Fruit fly (Drosophila melanogaster) S2 (cell line): Measurements from ENCODE around the gene Rab8.

Experiments
- CG8478 ChIP-seq: fragments of >200 bp; optimal IDR thresholded peaks from 2 replicates; lab custom pipeline; 2018
- CTCF ChIP-seq, 2 experiments: fragments of >200 bp; optimal IDR thresholded peaks; 2 replicates each; lab custom pipeline; 2018

- TF ChIP-seq CG8478 (lab: Kevin White, UChicago) (no peak), CTCF (optimal IDR thresholded peaks at IDR 0.05; lab: Kevin White, UChicago) (no peak)
Observed at dm6 chr3L:19908201-19909127, 37.6 kb upstream of the Rab8 start.
